Worm (Caenorhabditis elegans): ENCODE data around the gene srj-23.

The srj-23 gene

DNA sequence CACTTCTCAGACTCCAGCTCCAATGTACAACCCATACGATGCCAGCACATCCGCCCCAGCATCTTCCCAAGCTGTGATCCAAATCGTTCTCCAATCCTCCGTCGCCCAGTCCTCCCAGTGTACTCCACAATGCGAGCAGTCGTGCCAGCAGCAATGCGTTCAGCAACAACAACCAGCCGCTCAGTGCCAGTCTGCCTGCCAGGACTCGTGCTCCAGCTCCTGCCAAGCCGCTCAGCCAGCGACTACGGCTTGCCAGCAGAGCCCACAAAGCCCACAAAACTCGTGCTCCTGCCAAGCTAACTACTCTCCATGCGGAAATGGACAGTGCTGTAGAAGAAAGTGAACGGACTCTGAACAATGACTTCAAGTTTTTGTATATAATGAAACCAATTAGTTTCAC is 14.5 kb downstream of the srj-23 start (continued):
- TF ChIP-seq ztf-26 (tag; optimal IDR thresholded peaks at IDR 0.05) (no peak), ztf-25 (GFP tag; IDR thresholded peaks at IDR 0.05) (no peak)

ce11 chrV:1466949-1467348 is 15.5 kb downstream of the srj-23 start:
- no peak for TF ChIP-seq mxl-1 (tag; optimal IDR thresholded peaks at IDR 0.05)
- no peak for TF ChIP-seq F49E8.2 (tag; optimal IDR thresholded peaks at IDR 0.05; ENCODE audit: insufficient read depth)
- TF ChIP-seq hmg-1.2 (GFP tag; IDR thresholded peaks at IDR 0.05): peak; percentile 34; the same call in 1 of the 2 replicates
- no peak for TF ChIP-seq snpc-4 (GFP tag; optimal IDR thresholded peaks at IDR 0.05)
- no peak for TF ChIP-seq snpc-4 (tag; optimal IDR thresholded peaks at IDR 0.05)
- no peak for TF ChIP-seq lin-54 (GFP tag; optimal IDR thresholded peaks at IDR 0.05)
- no peak for TF ChIP-seq repo-1 (tag; optimal IDR thresholded peaks at IDR 0.05)
- TF ChIP-seq fkh-3 (tag; optimal IDR thresholded peaks at IDR 0.05): no peak
- no peak for TF ChIP-seq cebp-1 (GFP tag; IDR thresholded peaks at IDR 0.05)
- TF ChIP-seq cebp-1 (tag; optimal IDR thresholded peaks at IDR 0.05): peak; percentile 65
- no peak for TF ChIP-seq egl-18 (GFP tag; IDR thresholded peaks at IDR 0.05)
- TF ChIP-seq nhr-80 (tag; optimal IDR thresholded peaks at IDR 0.05): peak; percentile 43
- TF ChIP-seq attf-5 (GFP tag; optimal IDR thresholded peaks at IDR 0.05): peak; percentile 58
- TF ChIP-seq B0035.1 (tag; optimal IDR thresholded peaks at IDR 0.05): no peak
- TF ChIP-seq ztf-26 (tag; optimal IDR thresholded peaks at IDR 0.05): no peak

- no peak for TF ChIP-seq F49E8.2 (tag; optimal IDR thresholded peaks at IDR 0.05; ENCODE audit: insufficient read depth)
- no peak for TF ChIP-seq T26A5.8 (tag; optimal IDR thresholded peaks at IDR 0.05)
- TF ChIP-seq Y56A3A.18 (GFP tag; IDR thresholded peaks at IDR 0.05): no peak
- no peak for TF ChIP-seq ets-4 (GFP tag; optimal IDR thresholded peaks at IDR 0.05)
- TF ChIP-seq B0261.1 (tag; optimal IDR thresholded peaks at IDR 0.05): no peak
- TF ChIP-seq F57A8.1 (GFP tag; optimal IDR thresholded peaks at IDR 0.05): no peak
- no peak for TF ChIP-seq hmg-20 (GFP tag; IDR thresholded peaks at IDR 0.05)
- no peak for TF ChIP-seq K11D2.4 (GFP tag; IDR thresholded peaks at IDR 0.05)
- no peak for TF ChIP-seq nfya-2 (GFP tag; IDR thresholded peaks at IDR 0.05)
- TF ChIP-seq sdz-38 (tag; optimal IDR thresholded peaks at IDR 0.05): no peak
- TF ChIP-seq F10E7.11 (tag; optimal IDR thresholded peaks at IDR 0.05): no peak
- TF ChIP-seq gei-17 (GFP tag; optimal IDR thresholded peaks at IDR 0.05): no peak
- TF ChIP-seq unc-62 (GFP tag; optimal IDR thresholded peaks at IDR 0.05): no peak
- TF ChIP-seq lin-54 (GFP tag; optimal IDR thresholded peaks at IDR 0.05): no peak
- TF ChIP-seq zim-3 (tag; optimal IDR thresholded peaks at IDR 0.05): no peak
Observed at ce11 chrV:1467444-1467843, 16.0 kb downstream of the srj-23 start, which contains the start of gene gid-8. TSS of gene gid-8 (plus strand) at chrV:1467744.

ce11 chrV:1468905-1469304 is 17.5 kb downstream of the srj-23 start:
- TF ChIP-seq Y79H2A.3 (GFP tag; conservative IDR thresholded peaks at IDR 0.05) (no peak), lsl-1 (GFP tag; optimal IDR thresholded peaks at IDR 0.05) (no peak), Y95B8A.8 (GFP tag; IDR thresholded peaks at IDR 0.05) (no peak), lin-26 (GFP tag; IDR thresholded peaks at IDR 0.05) (no peak), chd-7 (tag; optimal IDR thresholded peaks at IDR 0.05) (no peak), zfh-2 (GFP tag; conservative IDR thresholded peaks at IDR 0.05) (no peak), K12H6.12 (tag; optimal IDR thresholded peaks at IDR 0.05) (no peak), D2030.7 (GFP tag; IDR thresholded peaks at IDR 0.05) (no peak), B0035.1 (tag; optimal IDR thresholded peaks at IDR 0.05) (no peak), snpc-3.4 (tag; optimal IDR thresholded peaks at IDR 0.05) (no peak), mxl-1 (tag; optimal IDR thresholded peaks at IDR 0.05) (no peak), die-1 (tag; optimal IDR thresholded peaks at IDR 0.05) (no peak), ztf-3 (GFP tag; optimal IDR thresholded peaks at IDR 0.05) (no peak), F22D6.2 (tag; optimal IDR thresholded peaks at IDR 0.05) (no peak), bed-2 (GFP tag; IDR thresholded peaks at IDR 0.05) (no peak), cebp-2 (GFP tag; IDR thresholded peaks at IDR 0.05) (no peak), ccch-3 (GFP tag; optimal IDR thresholded peaks at IDR 0.05) (no peak), lag-1 (GFP tag; IDR thresholded peaks at IDR 0.05) (no peak), unc-130 (GFP tag; optimal IDR thresholded peaks at IDR 0.05) (no peak)
